Fruit fly (Drosophila melanogaster) ovary, adult (tissue): ENCODE results near the gene CG5466.
A peak's percentile ranks its signal among the peaks of the same experiment; 100 is the strongest.

Source experiments
- CG17801 ChIP-seq: fragments of 200-800 bp; optimal IDR thresholded peaks from 2 replicates; lab custom pipeline; 2019; ENCODE audit warnings: missing biosample characterization, mild to moderate bottlenecking, missing genetic modification characterization, moderate library complexity; ENCODE audit not compliant: partially characterized antibody

CG5466 gene

dm6 chr3R:20617583-20617982 is at the start of gene CG5466:
Gene CG5466, plus strand, starts transcription at chr3R:20617883.
- no peak for TF ChIP-seq CG17801 (GFP tag; lab: Kevin White, UChicago)

- TF ChIP-seq CG17801 (GFP tag; lab: Kevin White, UChicago), result no peak
Observed at dm6 chr3R:20573326-20573725, 44.4 kb upstream of the CG5466 start.

dm6 chr3R:20574535-20574980 is 43.1 kb upstream of the CG5466 start:
- peak; percentile 70 for TF ChIP-seq CG17801 (GFP tag; lab: Kevin White, UChicago)

dm6 chr3R:20576789-20577188 is 40.9 kb upstream of the CG5466 start, which contains the start of the genes TFAM and CG5412:
Gene TFAM, minus strand, starts transcription at chr3R:20577010.
Gene CG5412, plus strand, starts transcription at chr3R:20577053.
- TF ChIP-seq CG17801 (GFP tag; lab: Kevin White, UChicago), result no peak

DNA sequence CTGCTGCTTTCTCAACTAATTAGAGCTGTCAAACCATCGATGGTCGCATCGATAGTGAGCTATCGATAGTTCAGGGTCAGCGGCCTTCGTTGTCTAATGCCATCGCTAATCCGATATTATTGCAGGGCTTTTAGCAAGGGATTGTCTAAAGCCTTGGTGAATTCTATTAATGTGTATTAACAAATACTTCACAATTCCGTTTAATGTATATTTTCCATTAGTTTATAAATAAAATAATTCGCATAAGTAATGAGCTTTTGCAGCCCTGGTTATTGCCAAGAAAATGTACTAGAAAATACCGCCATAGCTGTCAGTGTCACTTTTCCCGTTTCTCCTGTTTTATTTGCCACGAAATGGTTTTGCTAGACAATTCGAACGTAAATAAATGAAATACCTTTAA is 37.9 kb upstream of the CG5466 start, which contains the start of the genes EloB and Srp14:
EloB (minus strand) TSS at position 35 of the 400 bp plus-strand sequence.
Srp14 (plus strand) TSS at position 300 of the 400 bp plus-strand sequence.
- peak; percentile 88 for TF ChIP-seq CG17801 (GFP tag; lab: Kevin White, UChicago)

DNA sequence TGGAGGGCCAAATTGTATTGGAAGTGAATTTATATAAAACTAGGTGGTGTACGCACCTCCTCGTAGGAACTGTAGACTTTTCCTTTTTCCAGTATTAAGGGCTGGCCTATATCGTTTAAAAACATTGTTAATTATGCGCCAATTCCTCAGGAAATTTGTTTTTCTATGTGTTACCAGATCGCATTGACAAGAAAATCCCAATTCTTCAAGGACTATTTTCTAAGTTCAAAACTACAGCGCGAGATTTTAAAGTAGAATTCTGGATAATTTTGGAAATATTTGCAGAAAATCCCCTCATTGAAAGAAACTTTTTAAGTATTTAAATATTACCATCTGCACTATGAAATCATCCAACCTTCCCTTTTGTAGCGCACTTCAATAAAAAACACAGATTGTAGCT is 36.3 kb upstream of the CG5466 start, which contains the start of gene CG34008:
CG34008 (minus strand) TSS at position 147 of the 400 bp plus-strand sequence.
- TF ChIP-seq CG17801 (GFP tag; lab: Kevin White, UChicago), result no peak

dm6 chr3R:20585566-20585965 is 32.1 kb upstream of the CG5466 start, which contains the start of gene CG16953:
Gene CG16953, minus strand, starts transcription at chr3R:20585833.
- TF ChIP-seq CG17801 (GFP tag; lab: Kevin White, UChicago), result peak; percentile 40

- TF ChIP-seq CG17801 (GFP tag; lab: Kevin White, UChicago), result no peak
Observed at dm6 chr3R:20586409-20586808, 31.3 kb upstream of the CG5466 start.

DNA sequence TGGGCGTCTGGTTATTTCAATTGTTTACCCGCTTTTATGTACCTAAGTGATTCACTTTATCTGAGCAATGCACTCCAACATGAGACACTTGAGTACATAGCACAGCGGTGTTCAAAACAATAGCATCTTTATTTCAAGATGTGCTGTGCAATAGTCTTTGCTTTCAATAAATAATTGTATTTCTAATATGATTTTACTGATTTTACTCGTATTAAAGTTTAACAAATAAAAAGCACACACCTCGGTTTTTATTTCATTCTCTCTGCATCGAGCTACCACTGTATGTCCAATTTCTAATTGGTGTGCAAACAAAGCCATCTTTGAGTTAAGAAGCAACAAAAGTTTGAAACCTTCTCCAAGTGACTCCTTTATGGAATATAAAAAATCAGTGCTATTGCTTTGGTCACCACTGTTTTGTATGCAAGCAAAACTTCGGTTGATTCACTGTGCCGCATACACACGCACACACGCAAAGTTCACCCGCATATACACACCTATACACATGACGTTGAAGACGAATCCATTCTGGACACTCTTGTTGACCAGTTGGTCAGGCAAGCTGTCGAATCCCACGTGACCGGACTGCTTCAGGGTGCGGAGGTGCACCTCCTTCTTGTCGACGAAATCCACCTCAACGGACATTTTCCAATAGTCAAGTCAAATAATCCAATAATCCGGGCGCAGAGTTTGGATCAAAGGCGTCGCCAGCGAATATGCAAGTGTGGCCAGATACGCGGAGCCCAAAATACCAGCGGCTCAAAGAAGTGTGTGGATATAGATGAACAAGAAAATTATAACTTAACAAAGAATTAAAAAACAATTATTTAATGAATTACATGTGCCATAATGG is 29.8 kb upstream of the CG5466 start, which contains the start of gene Septin2:
Septin2 (minus strand) TSS at position 727 of the 850 bp plus-strand sequence.
- TF ChIP-seq CG17801 (GFP tag; lab: Kevin White, UChicago), result peak; percentile 65

dm6 chr3R:20588480-20588785 is 29.2 kb upstream of the CG5466 start, which contains the start of gene Srp72:
Gene Srp72, plus strand, starts transcription at chr3R:20588711.
- TF ChIP-seq CG17801 (GFP tag; lab: Kevin White, UChicago), result peak; percentile 67

DNA sequence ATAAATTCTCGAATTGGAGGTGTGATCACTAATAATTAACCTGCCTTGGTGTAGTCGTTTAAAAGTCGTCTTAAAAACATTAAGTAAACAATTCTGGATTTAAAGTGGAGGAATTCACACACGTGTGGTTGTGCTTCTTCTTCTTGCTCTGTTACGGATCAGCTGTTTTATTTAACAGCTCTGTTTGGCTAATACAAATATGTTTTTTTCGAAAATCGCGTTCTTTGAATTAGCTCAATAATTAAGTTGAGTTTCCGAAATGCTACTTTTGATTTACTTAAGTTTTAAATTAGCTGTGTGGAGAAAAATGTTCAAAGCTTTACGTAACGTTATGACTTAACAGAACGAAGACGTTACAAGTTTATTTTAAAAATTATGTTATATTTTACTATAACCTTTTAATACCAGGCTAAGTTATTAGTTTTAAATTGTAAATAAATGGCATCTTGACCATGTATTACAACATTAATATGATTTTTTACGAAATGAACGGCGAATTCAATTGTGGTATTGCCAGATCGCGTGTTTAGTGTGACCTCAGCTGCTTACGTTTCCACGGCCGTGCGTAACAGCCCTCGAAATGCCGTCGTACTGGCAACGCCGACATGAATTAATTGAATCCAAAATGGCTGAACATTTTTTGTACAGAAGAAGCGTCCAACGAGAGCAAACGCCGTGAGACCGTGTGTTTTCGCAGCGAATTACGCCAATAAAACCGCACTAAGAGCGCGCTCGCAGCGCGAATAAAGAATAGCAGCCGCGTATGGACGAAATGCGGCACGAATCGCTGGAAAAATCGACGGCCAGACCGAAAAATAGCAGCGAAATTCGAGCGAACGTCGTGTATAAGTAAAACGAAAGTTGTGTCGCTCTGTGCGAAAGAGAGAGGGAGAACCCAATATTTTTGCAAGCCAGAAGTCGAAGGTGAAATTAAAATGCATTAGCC is 24.9 kb upstream of the CG5466 start, which contains the start of the genes Pus1 and bon:
Pus1 (minus strand) TSS at position 155 of the 946 bp plus-strand sequence.
bon (plus strand) TSS at position 623 of the 946 bp plus-strand sequence.
- peak; percentile 35 for TF ChIP-seq CG17801 (GFP tag; lab: Kevin White, UChicago)

DNA sequence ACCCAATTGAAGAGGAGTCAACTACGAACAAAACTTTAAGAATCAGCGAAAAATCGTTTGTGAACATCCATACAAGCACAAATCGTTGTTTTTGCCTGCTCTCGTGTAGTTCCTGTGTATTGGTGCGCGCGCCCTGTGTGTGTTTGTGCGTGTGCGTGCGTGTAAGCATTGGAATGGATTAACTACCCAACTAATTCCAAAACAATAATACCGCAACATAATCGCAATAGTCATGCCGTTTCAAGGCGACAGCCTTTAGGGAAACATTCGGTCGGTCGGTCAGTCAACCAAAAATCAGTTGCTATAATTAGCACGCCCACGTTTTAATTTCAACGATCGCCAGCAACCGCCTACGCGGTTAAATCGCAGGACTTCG is 24.2 kb upstream of the CG5466 start:
- no peak for TF ChIP-seq CG17801 (GFP tag; lab: Kevin White, UChicago)

DNA sequence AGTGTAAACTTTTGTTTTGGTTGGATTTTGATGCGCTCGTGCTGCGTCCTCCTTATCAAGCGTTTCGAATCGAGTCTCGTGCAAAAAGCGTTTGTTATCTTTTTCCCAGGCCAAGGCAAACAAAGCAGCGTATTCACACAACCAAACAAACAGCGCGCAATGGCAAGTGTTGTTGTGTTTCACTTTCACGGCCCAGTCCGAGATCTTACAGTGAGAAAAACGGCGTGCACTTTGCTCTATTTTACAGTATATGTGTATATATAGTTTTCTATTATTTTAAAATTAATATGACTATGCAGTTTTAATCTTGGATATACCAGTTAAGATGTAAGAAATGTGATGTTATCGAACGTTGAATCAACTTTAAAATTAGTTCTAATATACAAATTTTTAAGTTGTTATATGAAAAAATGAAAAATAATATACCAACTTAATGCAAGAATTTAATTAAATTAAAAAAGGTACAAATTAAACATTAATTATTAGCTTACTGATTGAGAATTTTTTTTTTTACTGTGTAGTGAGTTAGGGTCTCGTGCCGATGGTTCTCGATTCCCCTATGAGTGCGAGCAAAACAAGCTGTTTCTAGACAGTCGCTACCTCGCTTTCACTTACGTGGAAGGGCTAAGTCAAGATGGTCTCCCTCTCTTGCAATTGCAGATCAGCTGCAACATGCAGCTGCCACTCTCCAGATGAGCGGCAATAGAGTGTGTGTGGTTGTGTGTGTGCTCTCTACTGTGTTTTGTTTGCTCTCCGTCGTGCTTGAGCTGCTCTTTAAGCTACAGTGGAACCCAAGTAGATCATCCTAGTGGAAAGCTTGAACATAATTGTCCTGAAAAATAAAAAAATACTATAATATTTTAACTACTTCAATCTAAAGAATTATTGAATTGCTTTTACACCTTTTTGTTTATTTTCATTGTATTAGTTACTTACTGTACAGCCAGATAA is 23.2 kb upstream of the CG5466 start:
- TF ChIP-seq CG17801 (GFP tag; lab: Kevin White, UChicago), result peak; percentile 89
